Fruit fly (Drosophila melanogaster) whole organism, embryonic: ENCODE results near the gene CG45428.

ENCODE experiments used
- ATbp ChIP-seq: fragments of 200-800 bp; sonication (Bioruptor generic); optimal IDR thresholded peaks from 2 replicates; lab custom pipeline; 2017; ENCODE audit warnings: missing biosample characterization, mild to moderate bottlenecking, missing genetic modification characterization, missing genetic modification reagents
- Adf1 ChIP-seq: fragments of 200-800 bp; sonication (Bioruptor generic); IDR thresholded peaks from 2 replicates; pipeline ENCODE4 v1.3.6; 2022; ENCODE audit warnings: missing biosample characterization, missing genetic modification characterization
- Bdp1 ChIP-seq: fragments of 200-800 bp; sonication (Bioruptor generic); optimal IDR thresholded peaks from 3 replicates; lab custom pipeline; 2016; ENCODE audit warnings: missing biosample characterization, missing genetic modification characterization
- CG10274 ChIP-seq: fragments of 200-800 bp; sonication (Bioruptor generic); optimal IDR thresholded peaks from 3 replicates; lab custom pipeline; 2017; ENCODE audit warnings: missing biosample characterization, mild to moderate bottlenecking, missing genetic modification characterization
- CG11398 ChIP-seq: fragments of 200-800 bp; sonication (Bioruptor generic); optimal IDR thresholded peaks from 2 replicates; lab custom pipeline; 2016; ENCODE audit warnings: missing biosample characterization, missing genetic modification characterization
- CG12071 ChIP-seq: fragments of 200-800 bp; sonication (Bioruptor generic); optimal IDR thresholded peaks from 3 replicates; lab custom pipeline; 2018; ENCODE audit warnings: missing biosample characterization, mild to moderate bottlenecking, missing genetic modification characterization
- CG12236 ChIP-seq: fragments of 200-800 bp; sonication (Bioruptor generic); optimal IDR thresholded peaks from 2 replicates; lab custom pipeline; 2016; ENCODE audit warnings: missing biosample characterization, missing genetic modification characterization
- CG13894 ChIP-seq: fragments of 200-800 bp; sonication (Bioruptor generic); optimal IDR thresholded peaks from 3 replicates; lab custom pipeline; 2018; ENCODE audit warnings: missing biosample characterization, mild to moderate bottlenecking, missing genetic modification characterization, moderate library complexity
- CG15601 ChIP-seq: fragments of 200-800 bp; sonication (Bioruptor generic); optimal IDR thresholded peaks from 3 replicates; lab custom pipeline; 2019; ENCODE audit warnings: missing biosample characterization, mild to moderate bottlenecking, missing genetic modification characterization, moderate library complexity
- CG17568 ChIP-seq: fragments of 200-800 bp; sonication (Bioruptor generic); optimal IDR thresholded peaks from 2 replicates; lab custom pipeline; 2018; ENCODE audit warnings: missing biosample characterization, mild to moderate bottlenecking, missing genetic modification characterization, moderate library complexity
- CG1832 ChIP-seq: fragments of 200-800 bp; sonication (Bioruptor generic); optimal IDR thresholded peaks from 2 replicates; lab custom pipeline; 2017; ENCODE audit warnings: missing biosample characterization, mild to moderate bottlenecking, missing genetic modification characterization, inconsistent platforms
- CG32532 ChIP-seq: fragments of 200-800 bp; sonication (Bioruptor generic); IDR thresholded peaks from 2 replicates; pipeline ENCODE4 v1.3.6; 2022; ENCODE audit warnings: missing biosample characterization, missing genetic modification characterization
- CG34224 ChIP-seq: fragments of 200-800 bp; sonication (Bioruptor generic); IDR thresholded peaks from 3 replicates; pipeline ENCODE4 v1.3.6; 2022; ENCODE audit warnings: missing biosample characterization, missing genetic modification characterization; ENCODE audit not compliant: partially characterized antibody
- CG3726 ChIP-seq: fragments of 200-800 bp; sonication (Bioruptor generic); IDR thresholded peaks from 3 replicates; pipeline ENCODE4, ENCODE4 v1.3.6; 2022; ENCODE audit warnings: missing biosample characterization, missing genetic modification characterization
- CG3838 ChIP-seq: fragments of 200-800 bp; sonication (Bioruptor generic); optimal IDR thresholded peaks from 3 replicates; lab custom pipeline; 2016; ENCODE audit warnings: missing biosample characterization, missing genetic modification characterization
- CG4328 ChIP-seq: fragments of 200-800 bp; sonication (Bioruptor generic); optimal IDR thresholded peaks from 3 replicates; lab custom pipeline; 2017; ENCODE audit warnings: missing biosample characterization, missing genetic modification reagents, missing genetic modification characterization
- CG4707 ChIP-seq: fragments of 200-800 bp; sonication (Bioruptor generic); optimal IDR thresholded peaks from 2 replicates; lab custom pipeline; 2018; ENCODE audit warnings: missing biosample characterization, mild to moderate bottlenecking, missing genetic modification characterization, moderate library complexity
- CG6254 ChIP-seq: fragments of 200-800 bp; sonication (Bioruptor generic); optimal IDR thresholded peaks from 3 replicates; lab custom pipeline; 2017; ENCODE audit warnings: mild to moderate bottlenecking, missing biosample characterization, missing genetic modification reagents, missing genetic modification characterization
- CG8089 ChIP-seq: fragments of 200-800 bp; sonication (Bioruptor generic); optimal IDR thresholded peaks from 3 replicates; lab custom pipeline; 2016; ENCODE audit warnings: missing biosample characterization, missing genetic modification characterization
- CG8944 ChIP-seq: fragments of 200-800 bp; sonication (Bioruptor generic); optimal IDR thresholded peaks from 3 replicates; lab custom pipeline; 2016; ENCODE audit warnings: missing biosample characterization, missing genetic modification characterization
- CG9817 ChIP-seq: fragments of 200-800 bp; sonication (Bioruptor generic); optimal IDR thresholded peaks from 2 replicates; lab custom pipeline; 2018; ENCODE audit warnings: missing biosample characterization, mild to moderate bottlenecking, missing genetic modification characterization, moderate library complexity
- CG9876 ChIP-seq: fragments of 200-800 bp; sonication (Bioruptor generic); optimal IDR thresholded peaks from 2 replicates; lab custom pipeline; 2016; ENCODE audit warnings: missing biosample characterization, missing genetic modification characterization
- D ChIP-seq, 2 experiments: fragments of 200-800 bp in 1 of 2; fragments of >200 bp in 1 of 2; sonication (Bioruptor generic) in 1 of 2; optimal IDR thresholded peaks; 2 replicates in 1 of 2; 3 replicates in 1 of 2; lab custom pipeline; 2017; ENCODE audit warnings: mild to moderate bottlenecking in 1 of 2, missing biosample characterization in 1 of 2, missing genetic modification characterization in 1 of 2, missing genetic modification reagents in 1 of 2
- ERR ChIP-seq: fragments of 200-800 bp; sonication (Bioruptor generic); optimal IDR thresholded peaks from 2 replicates; lab custom pipeline; 2016; ENCODE audit warnings: missing biosample characterization, missing genetic modification characterization
- Ets97D ChIP-seq: fragments of 200-800 bp; sonication (Bioruptor generic); optimal IDR thresholded peaks from 3 replicates; lab custom pipeline; 2016; ENCODE audit warnings: missing biosample characterization, missing genetic modification characterization
- Lpt ChIP-seq: fragments of >200 bp; optimal IDR thresholded peaks from 2 replicates; lab custom pipeline; 2018; ENCODE audit warnings: missing biosample characterization, missing genetic modification characterization
- MBD-R2 ChIP-seq: fragments of 200-800 bp; sonication (Bioruptor generic); IDR thresholded peaks from 2 replicates; pipeline ENCODE4 v1.3.6; 2022; ENCODE audit warnings: missing biosample characterization, missing genetic modification characterization
- MESR4 ChIP-seq: fragments of 200-800 bp; sonication (Bioruptor generic); optimal IDR thresholded peaks from 2 replicates; lab custom pipeline; 2018; ENCODE audit warnings: missing biosample characterization, mild to moderate bottlenecking, missing genetic modification characterization, moderate library complexity
- Myb ChIP-seq: fragments of 200-800 bp; sonication (Bioruptor generic); optimal IDR thresholded peaks from 2 replicates; lab custom pipeline; 2016; ENCODE audit warnings: missing biosample characterization, missing genetic modification characterization
- Neu2 ChIP-seq: fragments of 200-800 bp; sonication (Bioruptor generic); optimal IDR thresholded peaks from 3 replicates; lab custom pipeline; 2016; ENCODE audit warnings: missing biosample characterization, missing genetic modification characterization, borderline replicate concordance
- PHDP ChIP-seq: fragments of 200-800 bp; sonication (Bioruptor generic); optimal IDR thresholded peaks from 3 replicates; lab custom pipeline; 2018; ENCODE audit warnings: missing biosample characterization, mild to moderate bottlenecking, missing genetic modification characterization, moderate library complexity
- Rfx ChIP-seq: fragments of 200-800 bp; sonication (Bioruptor generic); IDR thresholded peaks from 2 replicates; pipeline ENCODE4 v1.3.6; 2022; ENCODE audit warnings: missing biosample characterization, missing genetic modification characterization
- TFAM ChIP-seq: fragments of 200-800 bp; sonication (Bioruptor generic); optimal IDR thresholded peaks from 2 replicates; lab custom pipeline; 2017; ENCODE audit warnings: missing biosample characterization, missing genetic modification characterization, inconsistent platforms
- ato ChIP-seq: fragments of 200-800 bp; sonication (Bioruptor generic); IDR thresholded peaks from 2 replicates; pipeline ENCODE4 v1.3.6; 2022; ENCODE audit warnings: missing biosample characterization, missing genetic modification characterization; ENCODE audit not compliant: partially characterized antibody
- bigmax ChIP-seq: fragments of 200-800 bp; sonication (Bioruptor generic); optimal IDR thresholded peaks from 2 replicates; lab custom pipeline; 2018; ENCODE audit warnings: missing biosample characterization, mild to moderate bottlenecking, missing genetic modification characterization
- cg ChIP-seq: fragments of 200-800 bp; sonication (Bioruptor generic); optimal IDR thresholded peaks from 3 replicates; lab custom pipeline; 2019; ENCODE audit warnings: missing biosample characterization, mild to moderate bottlenecking, missing genetic modification characterization, moderate library complexity
- disco-r ChIP-seq: fragments of 200-800 bp; sonication (Bioruptor generic); optimal IDR thresholded peaks from 2 replicates; lab custom pipeline; 2016; ENCODE audit warnings: missing biosample characterization, missing genetic modification characterization
- gce ChIP-seq: fragments of 200-800 bp; sonication (Bioruptor generic); IDR thresholded peaks from 3 replicates; pipeline ENCODE4 v1.3.6; 2022; ENCODE audit warnings: missing biosample characterization, missing genetic modification characterization
- gcm2 ChIP-seq: fragments of 200-800 bp; sonication (Bioruptor generic); optimal IDR thresholded peaks from 2 replicates; lab custom pipeline; 2016; ENCODE audit warnings: missing biosample characterization, missing genetic modification characterization
- hb ChIP-seq: fragments of 200-800 bp; sonication (Bioruptor generic); IDR thresholded peaks from 3 replicates; pipeline ENCODE4 v1.3.6; 2022; ENCODE audit warnings: missing biosample characterization, missing genetic modification characterization; ENCODE audit not compliant: partially characterized antibody
- inv ChIP-seq: fragments of 200-800 bp; sonication (Bioruptor generic); IDR thresholded peaks from 2 replicates; pipeline ENCODE4 v1.3.6; 2022; ENCODE audit warnings: missing biosample characterization, missing genetic modification characterization; ENCODE audit not compliant: partially characterized antibody
- mld ChIP-seq: fragments of 200-800 bp; sonication (Bioruptor generic); IDR thresholded peaks from 3 replicates; pipeline ENCODE4 v1.3.6; 2022; ENCODE audit warnings: missing biosample characterization, missing genetic modification characterization; ENCODE audit not compliant: partially characterized antibody
- onecut ChIP-seq: fragments of 200-800 bp; sonication (Bioruptor generic); IDR thresholded peaks from 2 replicates; pipeline ENCODE4 v1.3.6; 2022; ENCODE audit warnings: missing biosample characterization, missing genetic modification characterization
- sisA ChIP-seq: fragments of 200-800 bp; sonication (Bioruptor generic); IDR thresholded peaks from 2 replicates; pipeline ENCODE4 v1.3.6; 2022; ENCODE audit warnings: missing biosample characterization, missing genetic modification characterization
- sna ChIP-seq: fragments of 200-800 bp; sonication (Bioruptor generic); IDR thresholded peaks from 2 replicates; pipeline ENCODE4 v1.3.6; 2022; ENCODE audit warnings: missing biosample characterization, missing genetic modification characterization; ENCODE audit not compliant: partially characterized antibody
- sob ChIP-seq: fragments of 200-800 bp; sonication (Bioruptor generic); IDR thresholded peaks from 2 replicates; pipeline ENCODE4 v1.3.6; 2022; ENCODE audit warnings: missing biosample characterization, missing genetic modification characterization
- stwl ChIP-seq: fragments of 200-800 bp; sonication (Bioruptor generic); optimal IDR thresholded peaks from 3 replicates; lab custom pipeline; 2018; ENCODE audit warnings: missing biosample characterization, mild to moderate bottlenecking, missing genetic modification characterization, moderate library complexity
- tna ChIP-seq: fragments of 200-800 bp; sonication (Bioruptor generic); IDR thresholded peaks from 2 replicates; pipeline ENCODE4 v1.3.6; 2022; ENCODE audit warnings: missing biosample characterization, missing genetic modification characterization; ENCODE audit not compliant: partially characterized antibody
- trem ChIP-seq: fragments of 200-800 bp; optimal IDR thresholded peaks from 3 replicates; lab custom pipeline; 2019; ENCODE audit warnings: missing biosample characterization, mild to moderate bottlenecking, missing genetic modification characterization, moderate library complexity
- wdn ChIP-seq: fragments of 200-800 bp; sonication (Bioruptor generic); IDR thresholded peaks from 2 replicates; pipeline ENCODE4 v1.3.6; 2022; ENCODE audit warnings: missing biosample characterization, missing genetic modification characterization

Gene CG45428

dm6 chr3L:22847679-22848118 lies 10.8 kb upstream of the CG45428 start (continued):
- TF ChIP-seq CG15601 (tag; lab: Kevin White, UChicago) (peak; percentile 6), disco-r (GFP tag; lab: Kevin White, UChicago) (no peak), gce (GFP tag; lab: Robert Waterston, UW) (peak; percentile 7; the same call in 1 of the 3 replicates), sna (GFP tag; lab: Robert Waterston, UW) (peak; percentile 81), CG8089 (GFP tag; lab: Kevin White, UChicago) (no peak), tna (GFP tag; lab: Robert Waterston, UW) (peak; percentile 94), sob (peak; percentile 33; the same call in 1 of the 2 replicates), trem (tag; lab: Kevin White, UChicago) (peak; percentile 9), CG8944 (GFP tag; lab: Kevin White, UChicago) (no peak), Neu2 (GFP tag; lab: Kevin White, UChicago) (no peak), cg (GFP tag; lab: Kevin White, UChicago) (no peak), onecut (GFP tag; lab: Robert Waterston, UW) (no peak), CG4328 (no peak), CG9876 (GFP tag; lab: Kevin White, UChicago) (no peak), CG9817 (tag; lab: Kevin White, UChicago) (no peak), CG1832 (GFP tag; lab: Kevin White, UChicago) (no peak), CG13894 (tag; lab: Kevin White, UChicago) (peak; percentile 8), sisA (GFP tag; lab: Robert Waterston, UW) (no peak), Ets97D (GFP tag; lab: Kevin White, UChicago) (no peak), MESR4 (GFP tag; lab: Kevin White, UChicago) (no peak), ATbp (GFP tag; lab: Kevin White, UChicago) (no peak), wdn (GFP tag; lab: Robert Waterston, UW) (no peak), Lpt (no peak), TFAM (GFP tag; lab: Kevin White, UChicago) (no peak), CG6254 (GFP tag; lab: Kevin White, UChicago) (peak; percentile 99), CG34224 (peak; percentile 70; the same call in 2 of the 3 replicates), Rfx (GFP tag; lab: Robert Waterston, UW) (no peak), ato (GFP tag; lab: Robert Waterston, UW) (peak; percentile 94), MBD-R2 (GFP tag; lab: Robert Waterston, UW) (no peak), bigmax (GFP tag; lab: Kevin White, UChicago) (peak; percentile 16), CG3726 (no peak), D (optimal IDR thresholded peaks at IDR 0.05; lab: Kevin White, UChicago) (no peak), D (GFP tag; optimal IDR thresholded peaks at IDR 0.05; lab: Kevin White, UChicago) (no peak), CG17568 (GFP tag; lab: Kevin White, UChicago) (no peak), ERR (GFP tag; lab: Kevin White, UChicago) (no peak), hb (GFP tag; lab: Robert Waterston, UW) (peak; percentile 86), CG32532 (GFP tag; lab: Robert Waterston, UW) (peak; percentile 37; the same call in 1 of the 2 replicates), CG3838 (no peak), Adf1 (GFP tag; lab: Robert Waterston, UW) (no peak), stwl (tag; lab: Kevin White, UChicago) (no peak), inv (GFP tag; lab: Robert Waterston, UW) (peak; percentile 58), CG4707 (GFP tag; lab: Kevin White, UChicago) (no peak), Bdp1 (GFP tag; lab: Kevin White, UChicago) (peak; percentile 99), CG10274 (no peak), CG12236 (GFP tag; lab: Kevin White, UChicago) (no peak), mld (GFP tag; lab: Robert Waterston, UW) (peak; percentile 97), Myb (no peak), gcm2 (no peak), PHDP (tag; lab: Kevin White, UChicago) (no peak), CG11398 (GFP tag; lab: Kevin White, UChicago) (no peak), CG12071 (GFP tag; lab: Kevin White, UChicago) (peak; percentile 36)
